Worm (Caenorhabditis elegans) whole organism, early embryonic: ENCODE results near the gene str-94.

Source experiments
- B0310.2 ChIP-seq: sonication (generic microtip); optimal IDR thresholded peaks from 2 replicates; lab custom pipeline; 2016; ENCODE audit warnings: mild to moderate bottlenecking, missing genetic modification characterization, missing compliant biosample characterization
- F13C5.2 ChIP-seq: sonication (generic microtip); optimal IDR thresholded peaks from 2 replicates; lab custom pipeline; 2017; ENCODE audit warnings: mild to moderate bottlenecking, missing genetic modification characterization, inconsistent platforms, missing compliant biosample characterization
- aly-1 ChIP-seq: sonication (generic microtip); optimal IDR thresholded peaks from 2 replicates; lab custom pipeline; 2016; ENCODE audit warnings: missing genetic modification characterization, missing compliant biosample characterization
- ama-1 ChIP-seq: fragments of 150-350 bp; optimal IDR thresholded peaks from 2 replicates; lab custom pipeline; 2014
- ceh-13 ChIP-seq: fragments of 200-800 bp; sonication (Bioruptor generic); optimal IDR thresholded peaks from 2 replicates; lab custom pipeline; 2018; ENCODE audit warnings: mild to moderate bottlenecking, missing genetic modification characterization, missing compliant biosample characterization
- ceh-36 ChIP-seq: sonication (generic microtip); optimal IDR thresholded peaks from 2 replicates; lab custom pipeline; 2016; ENCODE audit warnings: missing genetic modification characterization, inconsistent platforms, missing compliant biosample characterization
- ets-7 ChIP-seq: sonication (generic microtip); optimal IDR thresholded peaks from 2 replicates; lab custom pipeline; 2016; ENCODE audit warnings: missing genotype, missing genetic modification characterization, missing compliant biosample characterization
- flt-1 ChIP-seq: fragments of 200-800 bp; sonication (Bioruptor generic); IDR thresholded peaks from 2 replicates; pipeline ENCODE4 v1.3.6; 2022; ENCODE audit warnings: missing genetic modification characterization, missing compliant biosample characterization
- hmbx-1 ChIP-seq: sonication (generic microtip); optimal IDR thresholded peaks from 2 replicates; lab custom pipeline; 2016; ENCODE audit warnings: mild to moderate bottlenecking, missing genetic modification characterization, missing compliant biosample characterization
- hmg-4 ChIP-seq: fragments of 200-800 bp; sonication (Bioruptor generic); optimal IDR thresholded peaks from 2 replicates; lab custom pipeline; 2018; ENCODE audit warnings: mild to moderate bottlenecking, missing genetic modification characterization, missing compliant biosample characterization
- hnd-1 ChIP-seq: sonication (generic microtip); optimal IDR thresholded peaks from 2 replicates; lab custom pipeline; 2016; ENCODE audit warnings: missing genetic modification characterization, missing compliant biosample characterization
- pes-1 ChIP-seq: fragments of 200-800 bp; sonication (Bioruptor generic); IDR thresholded peaks from 2 replicates; pipeline ENCODE4 v1.3.6; 2022; ENCODE audit warnings: missing genetic modification reagents, missing genetic modification characterization, missing compliant biosample characterization
- scrt-1 ChIP-seq: fragments of 200-800 bp; sonication (Bioruptor generic); IDR thresholded peaks from 2 replicates; pipeline ENCODE4 v1.3.6; 2022; ENCODE audit warnings: missing genetic modification characterization, missing compliant biosample characterization
- sea-1 ChIP-seq: fragments of 200-800 bp; sonication (Bioruptor generic); conservative IDR thresholded peaks from 2 replicates; pipeline ENCODE4 v1.3.6; 2022; ENCODE audit warnings: missing genetic modification characterization, missing compliant biosample characterization
- tbx-11 ChIP-seq: fragments of 200-800 bp; sonication (Bioruptor generic); IDR thresholded peaks from 2 replicates; pipeline ENCODE4 v1.3.6; 2022; ENCODE audit warnings: missing genetic modification characterization, missing compliant biosample characterization
- tbx-37 ChIP-seq: fragments of 200-800 bp; sonication (Bioruptor generic); conservative IDR thresholded peaks from 2 replicates; pipeline ENCODE4 v1.3.6; 2022; ENCODE audit warnings: missing genetic modification reagents, missing genetic modification characterization, missing compliant biosample characterization
- tra-4 ChIP-seq: sonication (generic microtip); optimal IDR thresholded peaks from 2 replicates; lab custom pipeline; 2017; ENCODE audit warnings: missing genetic modification characterization, missing compliant biosample characterization

The str-94 gene

ce11 chrV:9249206-9249605, at the start of gene str-94:
Gene str-94, minus strand, starts transcription at chrV:9249306.
- no peak for TF ChIP-seq B0310.2 (tag; lab: Kevin White, UChicago)
- TF ChIP-seq tbx-11, result no peak
- TF ChIP-seq tbx-37 (GFP tag; lab: Robert Waterston, UW), result no peak
- no peak for TF ChIP-seq tra-4 (tag; lab: Kevin White, UChicago)
- TF ChIP-seq ceh-13 (GFP tag; lab: Kevin White, UChicago), result no peak
- TF ChIP-seq flt-1 (GFP tag; lab: Robert Waterston, UW), result no peak
- TF ChIP-seq ceh-36 (tag; lab: Kevin White, UChicago), result no peak
- no peak for TF ChIP-seq hnd-1 (tag; lab: Kevin White, UChicago)
- TF ChIP-seq sea-1 (GFP tag; lab: Robert Waterston, UW), result no peak
- no peak for TF ChIP-seq ets-7 (tag; lab: Kevin White, UChicago)
- no peak for TF ChIP-seq hmbx-1 (tag; lab: Kevin White, UChicago)
- TF ChIP-seq pes-1 (GFP tag; lab: Robert Waterston, UW), result no peak
- TF ChIP-seq scrt-1 (GFP tag; lab: Robert Waterston, UW), result no peak
- no peak for TF ChIP-seq ama-1 (lab: Kevin White, UChicago)
- no peak for TF ChIP-seq hmg-4

DNA sequence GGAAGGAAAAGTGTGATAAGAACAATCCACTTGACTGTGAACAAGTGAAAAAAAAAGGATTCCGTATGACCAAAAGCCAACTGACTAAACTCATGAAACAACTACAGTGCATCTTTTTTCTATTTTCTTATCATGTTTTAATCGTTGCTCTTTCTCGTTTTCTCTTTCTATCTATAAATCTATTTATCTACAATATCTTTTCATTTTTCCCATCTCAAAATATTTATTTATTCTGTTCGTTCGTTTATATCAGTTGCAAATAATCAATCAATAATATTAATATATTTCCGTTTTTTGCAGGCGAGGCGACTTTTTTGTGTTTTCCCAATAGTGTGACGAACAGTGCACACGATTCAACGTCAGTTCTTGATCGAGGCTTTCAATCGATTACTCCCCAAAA, 48.2 kb upstream of the str-94 start, which contains the start of gene F44A2.5:
Gene F44A2.5, plus strand, starts transcription at position 301 of the 400 bp plus-strand sequence.
- TF ChIP-seq hmg-4 (no peak), ets-7 (tag; lab: Kevin White, UChicago) (no peak), ceh-36 (tag; lab: Kevin White, UChicago) (no peak), pes-1 (GFP tag; lab: Robert Waterston, UW) (no peak), ceh-13 (GFP tag; lab: Kevin White, UChicago) (no peak), sea-1 (GFP tag; lab: Robert Waterston, UW) (no peak), tbx-11 (no peak), F13C5.2 (tag; lab: Kevin White, UChicago) (no peak), ama-1 (lab: Kevin White, UChicago) (no peak), tbx-37 (GFP tag; lab: Robert Waterston, UW) (no peak), aly-1 (tag; lab: Kevin White, UChicago) (no peak), B0310.2 (tag; lab: Kevin White, UChicago) (no peak), tra-4 (tag; lab: Kevin White, UChicago) (no peak), flt-1 (GFP tag; lab: Robert Waterston, UW) (no peak), hnd-1 (tag; lab: Kevin White, UChicago) (no peak), scrt-1 (GFP tag; lab: Robert Waterston, UW) (no peak), hmbx-1 (tag; lab: Kevin White, UChicago) (no peak)

DNA sequence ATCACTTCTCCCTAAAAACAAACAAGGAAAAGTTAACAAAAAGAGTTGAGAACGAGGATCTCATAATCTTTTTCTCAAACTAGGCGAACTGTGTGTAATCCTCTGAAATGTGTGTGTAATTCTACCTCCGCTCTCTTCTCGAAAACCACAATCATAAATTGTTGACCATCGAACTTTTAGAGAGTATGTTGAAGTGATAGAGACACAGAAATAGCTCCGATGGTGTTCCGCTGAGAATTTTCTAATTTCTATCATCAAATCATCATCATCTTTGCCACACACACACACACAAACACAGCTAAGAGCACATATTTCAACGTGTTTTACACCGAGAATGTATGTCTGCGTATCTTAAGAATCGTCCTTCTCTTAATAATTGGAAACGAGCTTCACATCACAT, 46.5 kb upstream of the str-94 start:
- TF ChIP-seq ets-7 (tag; lab: Kevin White, UChicago) (no peak), flt-1 (GFP tag; lab: Robert Waterston, UW) (no peak), ceh-36 (tag; lab: Kevin White, UChicago) (no peak), F13C5.2 (tag; lab: Kevin White, UChicago) (no peak), tra-4 (tag; lab: Kevin White, UChicago) (no peak), tbx-11 (no peak), sea-1 (GFP tag; lab: Robert Waterston, UW) (no peak), hmg-4 (no peak), ceh-13 (GFP tag; lab: Kevin White, UChicago) (no peak), hnd-1 (tag; lab: Kevin White, UChicago) (no peak), ama-1 (lab: Kevin White, UChicago) (no peak), scrt-1 (GFP tag; lab: Robert Waterston, UW) (no peak), tbx-37 (GFP tag; lab: Robert Waterston, UW) (no peak), hmbx-1 (tag; lab: Kevin White, UChicago) (no peak)

DNA sequence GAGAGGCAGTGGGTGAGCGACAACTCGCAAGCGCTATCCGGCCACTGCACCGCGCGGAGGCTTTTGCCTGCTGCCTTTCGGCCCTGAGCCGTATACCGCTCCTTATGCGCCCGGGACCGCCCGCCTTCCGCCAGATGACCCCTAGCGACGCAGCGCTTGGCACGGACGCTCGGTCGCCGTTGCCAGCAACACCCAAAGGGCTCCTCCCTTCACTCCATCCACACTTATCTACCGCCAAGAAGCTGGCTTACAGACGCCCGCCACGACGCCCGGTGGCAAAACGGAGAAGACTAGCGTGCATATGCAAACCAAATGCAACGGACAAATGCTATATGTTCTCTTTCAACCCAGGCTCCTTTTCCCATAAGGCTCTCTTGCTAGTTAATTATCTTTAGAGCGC, 44.3 kb upstream of the str-94 start:
- TF ChIP-seq hmg-4 (peak; percentile 47), pes-1 (GFP tag; lab: Robert Waterston, UW) (no peak), scrt-1 (GFP tag; lab: Robert Waterston, UW) (0 out of 2 replicates have a peak, but pooled peaks have one; percentile 41)

DNA sequence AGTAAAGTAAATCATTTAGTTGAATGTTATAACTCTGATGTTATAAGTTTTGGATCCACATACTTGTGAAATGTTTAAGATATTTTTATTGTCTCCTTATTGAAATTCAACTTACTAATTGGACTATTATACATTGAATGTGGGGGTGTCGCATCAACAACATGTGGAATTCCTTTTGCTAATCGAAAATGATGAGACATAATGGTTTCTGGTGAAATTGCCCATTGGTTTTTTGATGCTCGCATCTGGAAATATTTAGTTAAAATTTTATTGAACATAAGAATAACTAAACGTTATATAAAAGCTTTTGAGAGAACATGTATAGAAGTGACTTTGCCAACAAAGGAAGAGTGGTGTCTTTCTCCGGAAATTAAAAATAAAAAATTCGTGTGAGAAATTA, 42.8 kb upstream of the str-94 start, which contains the start of gene ZK682.7:
Gene ZK682.7, minus strand, starts transcription at position 247 of the 400 bp plus-strand sequence.
- TF ChIP-seq ets-7 (tag; lab: Kevin White, UChicago) (no peak), pes-1 (GFP tag; lab: Robert Waterston, UW) (no peak), ceh-36 (tag; lab: Kevin White, UChicago) (no peak), hnd-1 (tag; lab: Kevin White, UChicago) (no peak), tbx-11 (no peak), B0310.2 (tag; lab: Kevin White, UChicago) (no peak), ama-1 (lab: Kevin White, UChicago) (no peak)

DNA sequence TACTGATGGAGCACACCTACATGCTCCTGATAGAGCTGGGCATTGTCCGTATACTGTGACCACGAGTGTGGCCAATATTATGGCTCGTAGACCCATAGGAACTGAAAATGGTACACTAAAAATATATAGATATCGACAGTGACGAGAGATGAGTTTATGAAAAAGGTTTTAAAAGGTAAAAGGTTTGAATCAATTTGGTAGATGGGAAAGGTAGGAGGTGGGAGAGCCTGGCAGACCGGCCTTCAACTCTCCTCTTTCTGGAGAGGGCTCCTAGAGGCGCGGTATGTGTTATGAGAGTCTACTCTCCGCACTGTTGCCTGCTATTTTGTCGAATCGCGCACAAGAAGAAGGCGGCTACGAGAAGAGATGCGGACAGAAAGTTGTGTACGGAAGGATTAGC, 38.4 kb upstream of the str-94 start, which contains the start of gene lron-2:
Gene lron-2, minus strand, starts transcription at position 101 of the 400 bp plus-strand sequence.
- TF ChIP-seq scrt-1 (GFP tag; lab: Robert Waterston, UW), result no peak
- no peak for TF ChIP-seq hmg-4
- no peak for TF ChIP-seq tra-4 (tag; lab: Kevin White, UChicago)

- TF ChIP-seq pes-1 (GFP tag; lab: Robert Waterston, UW), result no peak
- no peak for TF ChIP-seq ceh-36 (tag; lab: Kevin White, UChicago)
- no peak for TF ChIP-seq tra-4 (tag; lab: Kevin White, UChicago)
- no peak for TF ChIP-seq hmbx-1 (tag; lab: Kevin White, UChicago)
- no peak for TF ChIP-seq flt-1 (GFP tag; lab: Robert Waterston, UW)
- no peak for TF ChIP-seq B0310.2 (tag; lab: Kevin White, UChicago)
- TF ChIP-seq ceh-13 (GFP tag; lab: Kevin White, UChicago), result no peak
Measured at ce11 chrV:9283452-9283851, 34.3 kb upstream of the str-94 start.
